Fruit fly (Drosophila melanogaster): ENCODE data around the gene CrebA.

DNA sequence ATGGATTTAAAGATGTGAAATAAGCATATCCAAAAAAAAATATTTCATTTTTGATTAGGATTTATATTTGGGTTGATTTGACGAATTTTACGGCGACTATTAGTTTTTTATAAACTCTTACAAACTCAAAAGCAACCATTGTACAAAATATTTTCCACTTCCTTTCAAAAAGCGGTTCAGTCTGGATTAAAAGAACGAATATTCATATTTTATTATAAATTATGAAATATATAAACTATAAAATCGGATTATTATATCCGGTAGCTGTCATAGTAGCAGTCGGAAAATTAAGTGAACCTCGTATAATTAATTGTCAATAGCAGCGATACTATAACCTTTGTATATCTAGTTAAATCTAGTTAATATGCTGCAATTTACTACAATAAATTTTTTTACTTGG is 39.7 kb upstream of the CrebA start, which contains the start of gene CG12355:
- TF ChIP-seq Aef1 (GFP tag; IDR thresholded peaks at IDR 0.05) (no peak), CG14441 (GFP tag; IDR thresholded peaks at IDR 0.05) (no peak), D (optimal IDR thresholded peaks at IDR 0.05) (no peak), D (GFP tag; optimal IDR thresholded peaks at IDR 0.05) (no peak), fd102C (GFP tag; optimal IDR thresholded peaks at IDR 0.05) (no peak), lmd (GFP tag; IDR thresholded peaks at IDR 0.05) (no peak), CG17385 (GFP tag; optimal IDR thresholded peaks at IDR 0.05) (no peak), sim (GFP tag; IDR thresholded peaks at IDR 0.05) (no peak), sima (GFP tag; optimal IDR thresholded peaks at IDR 0.05) (no peak), CoRest (tag; optimal IDR thresholded peaks at IDR 0.05) (no peak)

Data from whole organism, embryonic.